Worm (Caenorhabditis elegans) whole organism, L2 larva: Measurements from ENCODE around the gene lsm-4.

Source experiments
- ama-1 ChIP-seq: fragments of 150-350 bp; optimal IDR thresholded peaks from 2 replicates; lab custom pipeline; 2018; ENCODE audit warnings: inconsistent platforms
- blmp-1 ChIP-seq: sonication (generic microtip); optimal IDR thresholded peaks from 2 replicates; lab custom pipeline; 2017; ENCODE audit warnings: missing genetic modification characterization, mild to moderate bottlenecking, missing compliant biosample characterization, antibody characterized with exemption, moderate library complexity; ENCODE audit not compliant: insufficient read depth
- crh-2 ChIP-seq: sonication (generic microtip); optimal IDR thresholded peaks from 2 replicates; lab custom pipeline; 2017; ENCODE audit warnings: missing biosample characterization, missing genetic modification characterization
- elt-3 ChIP-seq: sonication (generic microtip); optimal IDR thresholded peaks from 2 replicates; lab custom pipeline; 2017; ENCODE audit warnings: missing biosample characterization, missing genetic modification characterization
- fos-1 ChIP-seq: fragments of 150-350 bp; optimal IDR thresholded peaks from 2 replicates; lab custom pipeline; 2014; ENCODE audit warnings: missing biosample characterization, missing genetic modification characterization
- lin-39 ChIP-seq: fragments of 150-350 bp; optimal IDR thresholded peaks from 2 replicates; lab custom pipeline; 2014; ENCODE audit warnings: missing biosample characterization, missing genetic modification reagents, missing genetic modification characterization
- mdl-1 ChIP-seq, 2 experiments: fragments of 150-350 bp in 1 of 2; sonication (generic microtip) in 1 of 2; optimal IDR thresholded peaks; 2 replicates each; lab custom pipeline; 2017; ENCODE audit warnings: missing biosample characterization in 2 of 2, missing genetic modification characterization in 2 of 2
- nhr-12 ChIP-seq: fragments of 150-350 bp; optimal IDR thresholded peaks from 2 replicates; lab custom pipeline; 2014; ENCODE audit warnings: missing biosample characterization, missing genetic modification characterization
- skn-1 ChIP-seq: sonication (generic microtip); optimal IDR thresholded peaks from 2 replicates; lab custom pipeline; 2017; ENCODE audit warnings: missing biosample characterization, missing genetic modification characterization
- snpc-4 ChIP-seq: fragments of 150-350 bp; optimal IDR thresholded peaks from 2 replicates; lab custom pipeline; 2014; ENCODE audit warnings: missing biosample characterization, missing genetic modification characterization
- unc-39 ChIP-seq: fragments of 150-350 bp; optimal IDR thresholded peaks from 2 replicates; lab custom pipeline; 2014; ENCODE audit warnings: missing biosample characterization, missing genetic modification characterization

- TF ChIP-seq ama-1 (lab: Kevin White, UChicago) (no peak), blmp-1 (tag; lab: Kevin White, UChicago) (no peak), lin-39 (no peak), crh-2 (tag; lab: Kevin White, UChicago) (no peak), nhr-12 (tag; lab: Kevin White, UChicago) (no peak), snpc-4 (tag; lab: Kevin White, UChicago) (no peak), unc-39 (tag; lab: Kevin White, UChicago) (no peak), elt-3 (tag; lab: Kevin White, UChicago) (no peak), fos-1 (tag; lab: Kevin White, UChicago) (peak; percentile 73), skn-1 (tag; lab: Kevin White, UChicago) (no peak), mdl-1 (tag; optimal IDR thresholded peaks at IDR 0.05; lab: Kevin White, UChicago) (no peak)
Measured at ce11 chrII:7233274-7233673, 19.7 kb downstream of the lsm-4 start.
